Worm (Caenorhabditis elegans): ENCODE data around the gene F08F8.7.

Gene F08F8.7

DNA sequence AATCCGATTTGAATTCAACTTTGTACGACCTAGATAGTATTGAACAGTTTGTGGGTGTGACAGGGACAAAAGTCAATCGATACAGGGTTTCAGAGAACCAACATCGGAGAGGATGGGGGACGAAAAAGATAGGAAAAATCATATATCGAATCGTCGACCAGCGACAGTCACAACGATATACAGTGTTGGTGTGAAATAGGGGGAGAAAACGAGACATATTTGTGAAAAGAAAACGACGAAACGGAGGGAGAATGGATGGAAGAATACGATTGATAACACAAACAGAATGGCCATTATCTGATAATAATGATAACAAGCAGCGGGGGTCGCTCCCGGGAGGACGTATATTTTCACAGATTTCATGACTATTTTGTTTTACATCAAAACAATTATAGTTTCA, 28.5 kb upstream of the F08F8.7 start:
- TF ChIP-seq R02D3.7 (tag; optimal IDR thresholded peaks at IDR 0.05) (peak; percentile 14), fos-1 (tag; optimal IDR thresholded peaks at IDR 0.05) (no peak), pqm-1 (tag; optimal IDR thresholded peaks at IDR 0.05) (no peak), sea-2 (GFP tag; optimal IDR thresholded peaks at IDR 0.05) (no peak), lin-39 (tag; optimal IDR thresholded peaks at IDR 0.05) (no peak), mdl-1 (tag; optimal IDR thresholded peaks at IDR 0.05) (no peak), fkh-10 (GFP tag; optimal IDR thresholded peaks at IDR 0.05) (no peak), ZK546.5 (tag; optimal IDR thresholded peaks at IDR 0.05) (no peak), nhr-237 (tag; optimal IDR thresholded peaks at IDR 0.05) (no peak), fkh-2 (tag; optimal IDR thresholded peaks at IDR 0.05) (no peak), egl-27 (tag; optimal IDR thresholded peaks at IDR 0.05) (no peak), nfya-1 (tag; optimal IDR thresholded peaks at IDR 0.05; ENCODE audit: insufficient read depth) (no peak), pha-4 (tag; optimal IDR thresholded peaks at IDR 0.05) (no peak), nhr-28 (tag; optimal IDR thresholded peaks at IDR 0.05) (no peak), ztf-11 (tag; optimal IDR thresholded peaks at IDR 0.05) (no peak), egl-5 (tag; optimal IDR thresholded peaks at IDR 0.05) (no peak), elt-1 (tag; optimal IDR thresholded peaks at IDR 0.05) (no peak), lin-15B (tag; optimal IDR thresholded peaks at IDR 0.05) (no peak), elt-2 (tag; optimal IDR thresholded peaks at IDR 0.05) (peak; percentile 86), nhr-43 (tag; optimal IDR thresholded peaks at IDR 0.05; ENCODE audit: poor library complexity, severe bottlenecking) (no peak), ceh-16 (tag; optimal IDR thresholded peaks at IDR 0.05) (no peak), hmg-11 (tag; optimal IDR thresholded peaks at IDR 0.05) (no peak), nhr-25 (tag; optimal IDR thresholded peaks at IDR 0.05) (peak; percentile 14), mml-1 (tag; optimal IDR thresholded peaks at IDR 0.05) (peak; percentile 11), jun-1 (tag; optimal IDR thresholded peaks at IDR 0.05) (no peak), zag-1 (tag; optimal IDR thresholded peaks at IDR 0.05) (no peak), tbx-2 (tag; optimal IDR thresholded peaks at IDR 0.05) (no peak), ztf-4 (tag; optimal IDR thresholded peaks at IDR 0.05) (no peak), unc-39 (tag; optimal IDR thresholded peaks at IDR 0.05) (no peak), daf-12 (tag; optimal IDR thresholded peaks at IDR 0.05) (no peak), unc-62 (GFP tag; optimal IDR thresholded peaks at IDR 0.05) (no peak), nhr-76 (tag; optimal IDR thresholded peaks at IDR 0.05) (no peak), elt-3 (tag; optimal IDR thresholded peaks at IDR 0.05) (peak in 2 of 3 experiments; percentile 44 to 91), nhr-11 (tag; optimal IDR thresholded peaks at IDR 0.05) (no peak), ceh-82 (tag; optimal IDR thresholded peaks at IDR 0.05) (no peak), nhr-77 (tag; optimal IDR thresholded peaks at IDR 0.05) (no peak), ceh-28 (tag; optimal IDR thresholded peaks at IDR 0.05) (peak; percentile 65), ama-1 (optimal IDR thresholded peaks at IDR 0.05) (peak; percentile 83), lsy-12 (tag; optimal IDR thresholded peaks at IDR 0.05) (no peak), nhr-67 (tag; optimal IDR thresholded peaks at IDR 0.05) (no peak), aly-2 (tag; optimal IDR thresholded peaks at IDR 0.05) (no peak), skn-1 (tag; optimal IDR thresholded peaks at IDR 0.05) (no peak), nhr-23 (tag; optimal IDR thresholded peaks at IDR 0.05) (peak; percentile 62), ceh-9 (tag; optimal IDR thresholded peaks at IDR 0.05) (no peak), nhr-12 (tag; optimal IDR thresholded peaks at IDR 0.05) (no peak), eor-1 (tag; optimal IDR thresholded peaks at IDR 0.05) (no peak), snpc-4 (tag; optimal IDR thresholded peaks at IDR 0.05) (no peak)

DNA sequence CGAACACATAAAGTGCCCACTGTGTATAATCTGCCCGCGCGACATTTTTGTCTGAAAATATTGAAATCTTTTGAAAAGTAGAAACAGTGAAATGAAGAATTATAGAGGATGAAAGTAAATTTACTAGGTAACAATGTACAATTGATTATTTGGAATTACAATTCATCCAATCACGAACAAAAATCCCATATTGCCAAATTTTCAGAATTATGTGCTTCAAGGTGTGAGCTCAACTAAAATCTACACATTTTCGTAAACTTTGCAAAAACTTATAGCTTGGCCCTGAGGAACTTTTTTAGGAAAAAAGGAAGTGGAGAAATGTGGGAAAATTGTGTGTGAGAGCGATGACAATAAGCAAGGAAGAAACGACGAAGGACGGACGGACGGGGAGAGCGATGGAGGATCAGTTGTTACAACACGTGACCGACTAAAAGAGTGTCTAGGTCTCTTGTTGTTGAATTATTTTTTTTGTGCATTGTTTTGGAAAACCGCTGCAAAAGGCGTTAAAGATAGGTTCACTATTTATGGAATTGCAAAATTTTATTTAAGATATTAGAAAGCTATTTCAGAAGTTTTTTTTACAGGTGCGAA, 27.8 kb upstream of the F08F8.7 start, which contains the start of gene mml-1:
TSS of gene mml-1 (minus strand) at position 51 of the 591 bp plus-strand sequence.
- TF ChIP-seq snpc-4 (tag; optimal IDR thresholded peaks at IDR 0.05) (no peak), nfya-1 (tag; optimal IDR thresholded peaks at IDR 0.05; ENCODE audit: insufficient read depth) (peak; percentile 17), elt-2 (tag; optimal IDR thresholded peaks at IDR 0.05) (no peak), ceh-82 (tag; optimal IDR thresholded peaks at IDR 0.05) (no peak), nhr-23 (tag; optimal IDR thresholded peaks at IDR 0.05) (no peak), hmg-11 (tag; optimal IDR thresholded peaks at IDR 0.05) (no peak), ama-1 (optimal IDR thresholded peaks at IDR 0.05) (peak; percentile 66), lsy-12 (tag; optimal IDR thresholded peaks at IDR 0.05) (peak; percentile 24)
